Worm (Caenorhabditis elegans) whole organism, L4 larva: Measurements from ENCODE around the gene ugt-50.

Source experiments
- F10B5.3 ChIP-seq: sonication (generic microtip); optimal IDR thresholded peaks from 2 replicates; lab custom pipeline; 2016; ENCODE audit warnings: mild to moderate bottlenecking, missing genetic modification characterization, missing compliant biosample characterization
- F37D6.2 ChIP-seq: sonication (generic microtip); optimal IDR thresholded peaks from 2 replicates; lab custom pipeline; 2016; ENCODE audit warnings: mild to moderate bottlenecking, missing genetic modification characterization, missing compliant biosample characterization
- F44E2.7 ChIP-seq: fragments of 200-800 bp; sonication (Bioruptor generic); IDR thresholded peaks from 2 replicates; pipeline ENCODE4 v2.1.2; 2022; ENCODE audit warnings: missing genetic modification characterization, missing compliant biosample characterization
- F49E8.2 ChIP-seq: sonication (generic microtip); optimal IDR thresholded peaks from 2 replicates; lab custom pipeline; 2016; ENCODE audit warnings: missing compliant biosample characterization, mild to moderate bottlenecking, missing genetic modification characterization, borderline replicate concordance
- R02D3.7 ChIP-seq: fragments of 150-350 bp; sonication (generic microtip); optimal IDR thresholded peaks from 3 replicates; lab custom pipeline; 2014; ENCODE audit warnings: missing biosample characterization, missing genetic modification characterization
- T20F7.1 ChIP-seq: fragments of 200-800 bp; sonication (Bioruptor generic); optimal IDR thresholded peaks from 2 replicates; lab custom pipeline; 2018; ENCODE audit warnings: mild to moderate bottlenecking, missing genetic modification characterization, missing compliant biosample characterization
- Y48G9A.11 ChIP-seq: fragments of 200-800 bp; sonication (Bioruptor generic); IDR thresholded peaks from 2 replicates; pipeline ENCODE4 v1.3.6; 2022; ENCODE audit warnings: missing genetic modification reagents, missing genetic modification characterization, missing compliant biosample characterization
- Y75B8A.6 ChIP-seq: fragments of 200-800 bp; sonication (Bioruptor generic); IDR thresholded peaks from 2 replicates; pipeline ENCODE4 v1.3.6; 2022; ENCODE audit warnings: missing genetic modification reagents, missing genetic modification characterization, missing compliant biosample characterization
- ZK546.5 ChIP-seq, 2 experiments: sonication (generic microtip); optimal IDR thresholded peaks; 2 replicates each; lab custom pipeline; 2017; ENCODE audit warnings: missing biosample characterization in 2 of 2, missing genetic modification characterization in 2 of 2
- aha-1 ChIP-seq: fragments of 150-350 bp; peaks from one replicate; lab custom pipeline; 2014; ENCODE audit warnings: missing biosample characterization, missing genetic modification characterization
- aly-2 ChIP-seq: sonication (generic microtip); optimal IDR thresholded peaks from 2 replicates; lab custom pipeline; 2018; ENCODE audit warnings: missing biosample characterization, missing genetic modification characterization
- ceh-20 ChIP-seq: fragments of 200-800 bp; sonication (Bioruptor generic); IDR thresholded peaks from 2 replicates; pipeline ENCODE4 v1.3.6; 2022; ENCODE audit warnings: missing genetic modification reagents, missing genetic modification characterization, missing compliant biosample characterization
- ceh-44 ChIP-seq: fragments of 200-800 bp; sonication (Bioruptor generic); IDR thresholded peaks from 2 replicates; pipeline ENCODE4 v1.3.6; 2022; ENCODE audit warnings: missing genetic modification reagents, missing genetic modification characterization, missing compliant biosample characterization
- ceh-62 ChIP-seq: sonication (generic microtip); optimal IDR thresholded peaks from 2 replicates; lab custom pipeline; 2017; ENCODE audit warnings: missing biosample characterization, missing genetic modification characterization
- daf-12 ChIP-seq: fragments of 150-350 bp; optimal IDR thresholded peaks from 2 replicates; lab custom pipeline; 2014; ENCODE audit warnings: missing biosample characterization, missing genetic modification reagents, missing genetic modification characterization
- daf-16 ChIP-seq, 3 experiments: sonication (generic microtip); optimal IDR thresholded peaks; 2 replicates each; lab custom pipeline; 2016 to 2017; ENCODE audit warnings: missing genetic modification characterization in 3 of 3, missing genetic modification reagents in 3 of 3, mild to moderate bottlenecking in 2 of 3, missing compliant biosample characterization in 2 of 3, missing biosample characterization in 1 of 3, moderate library complexity in 1 of 3
- dve-1 ChIP-seq: sonication (generic microtip); optimal IDR thresholded peaks from 2 replicates; lab custom pipeline; 2017; ENCODE audit warnings: antibody characterized with exemption, mild to moderate bottlenecking, missing genetic modification characterization, missing compliant biosample characterization; ENCODE audit not compliant: insufficient read depth
- egl-27 ChIP-seq: sonication (generic microtip); optimal IDR thresholded peaks from 3 replicates; lab custom pipeline; 2017; ENCODE audit warnings: missing biosample characterization, missing genetic modification reagents, missing genetic modification characterization
- fkh-10 ChIP-seq: fragments of 150-350 bp; optimal IDR thresholded peaks from 2 replicates; lab custom pipeline; 2014; ENCODE audit warnings: missing biosample characterization, missing genetic modification reagents, missing genetic modification characterization
- hlh-30 ChIP-seq: sonication (generic microtip); optimal IDR thresholded peaks from 2 replicates; lab custom pipeline; 2017; ENCODE audit warnings: antibody characterized with exemption, mild to moderate bottlenecking, missing genetic modification characterization, missing compliant biosample characterization; ENCODE audit not compliant: insufficient read depth
- lim-7 ChIP-seq: fragments of 200-800 bp; sonication (Bioruptor generic); IDR thresholded peaks from 2 replicates; pipeline ENCODE4 v1.3.6; 2022; ENCODE audit warnings: missing genetic modification characterization, missing compliant biosample characterization
- lin-29 ChIP-seq: fragments of 200-800 bp; sonication (Bioruptor generic); IDR thresholded peaks from 2 replicates; pipeline ENCODE4 v1.3.6; 2022; ENCODE audit warnings: missing genetic modification reagents, missing genetic modification characterization, missing compliant biosample characterization
- lin-39 ChIP-seq: fragments of 150-350 bp; optimal IDR thresholded peaks from 2 replicates; lab custom pipeline; 2014; ENCODE audit warnings: missing biosample characterization, missing genetic modification reagents, missing genetic modification characterization
- lir-3 ChIP-seq: sonication (generic microtip); optimal IDR thresholded peaks from 2 replicates; lab custom pipeline; 2016; ENCODE audit warnings: mild to moderate bottlenecking, missing genetic modification characterization, missing compliant biosample characterization
- lsy-2 ChIP-seq, 2 experiments: fragments of 150-350 bp in 1 of 2; sonication (generic microtip) in 1 of 2; optimal IDR thresholded peaks; 2 replicates each; lab custom pipeline; 2014 to 2017; ENCODE audit warnings: missing biosample characterization in 2 of 2, missing genetic modification characterization in 2 of 2
- madf-5 ChIP-seq, 2 experiments: fragments of 200-800 bp; sonication (Bioruptor generic); IDR thresholded peaks; 2 replicates each; pipeline ENCODE4 v1.3.6; 2022; ENCODE audit warnings: missing compliant biosample characterization in 2 of 2, missing genetic modification characterization in 2 of 2
- madf-9 ChIP-seq: fragments of 200-800 bp; sonication (Bioruptor generic); conservative IDR thresholded peaks from 2 replicates; pipeline ENCODE4 v1.3.6; 2022; ENCODE audit warnings: missing genetic modification reagents, missing genetic modification characterization, missing compliant biosample characterization
- mdt-29 ChIP-seq: fragments of 200-800 bp; sonication (Bioruptor generic); IDR thresholded peaks from 2 replicates; pipeline ENCODE4 v1.3.6; 2022; ENCODE audit warnings: missing genetic modification reagents, missing genetic modification characterization, missing compliant biosample characterization
- mep-1 ChIP-seq: fragments of 150-350 bp; sonication (generic microtip); optimal IDR thresholded peaks from 3 replicates; lab custom pipeline; 2014; ENCODE audit warnings: missing biosample characterization, missing genetic modification characterization
- mxl-2 ChIP-seq: fragments of 200-800 bp; sonication (Bioruptor generic); conservative IDR thresholded peaks from 2 replicates; pipeline ENCODE4 v1.3.6; 2022; ENCODE audit warnings: missing genetic modification reagents, missing genetic modification characterization, missing compliant biosample characterization
- nhr-10 ChIP-seq: fragments of 150-350 bp; optimal IDR thresholded peaks from 2 replicates; lab custom pipeline; 2014; ENCODE audit warnings: missing biosample characterization, missing genetic modification characterization
- nhr-102 ChIP-seq: sonication (generic microtip); optimal IDR thresholded peaks from 2 replicates; lab custom pipeline; 2016; ENCODE audit warnings: mild to moderate bottlenecking, missing genetic modification characterization, moderate library complexity, missing compliant biosample characterization
- nhr-41 ChIP-seq: fragments of 200-800 bp; sonication (Bioruptor generic); IDR thresholded peaks from 2 replicates; pipeline ENCODE4 v1.3.6; 2022; ENCODE audit warnings: missing genetic modification reagents, missing genetic modification characterization, missing compliant biosample characterization
- nhr-48 ChIP-seq: sonication (generic microtip); optimal IDR thresholded peaks from 2 replicates; lab custom pipeline; 2016; ENCODE audit warnings: mild to moderate bottlenecking, missing genetic modification characterization, missing compliant biosample characterization
- nhr-6 ChIP-seq: fragments of 150-350 bp; optimal IDR thresholded peaks from 2 replicates; lab custom pipeline; 2014; ENCODE audit warnings: missing biosample characterization, missing genetic modification characterization
- nhr-76 ChIP-seq: fragments of 150-350 bp; optimal IDR thresholded peaks from 2 replicates; lab custom pipeline; 2014; ENCODE audit warnings: missing biosample characterization, missing genetic modification characterization
- nhr-77 ChIP-seq: fragments of 150-350 bp; optimal IDR thresholded peaks from 2 replicates; lab custom pipeline; 2014; ENCODE audit warnings: missing biosample characterization, missing genetic modification characterization
- php-3 ChIP-seq: fragments of 200-800 bp; sonication (Bioruptor generic); IDR thresholded peaks from 2 replicates; pipeline ENCODE4 v1.3.6; 2022; ENCODE audit warnings: missing genetic modification reagents, missing genetic modification characterization, missing compliant biosample characterization
- rbr-2 ChIP-seq: sonication (generic microtip); optimal IDR thresholded peaks from 2 replicates; lab custom pipeline; 2016; ENCODE audit warnings: missing genotype, missing genetic modification characterization, missing compliant biosample characterization
- sdz-12 ChIP-seq: fragments of 200-800 bp; sonication (Bioruptor generic); optimal IDR thresholded peaks from 2 replicates; lab custom pipeline; 2018; ENCODE audit warnings: mild to moderate bottlenecking, missing genetic modification characterization, missing compliant biosample characterization
- set-16 ChIP-seq: fragments of 200-800 bp; sonication (Bioruptor generic); IDR thresholded peaks from 2 replicates; pipeline ENCODE4 v1.3.6; 2022; ENCODE audit warnings: missing genetic modification reagents, missing genetic modification characterization, missing compliant biosample characterization
- snpc-4 ChIP-seq: fragments of 150-350 bp; optimal IDR thresholded peaks from 2 replicates; lab custom pipeline; 2014; ENCODE audit warnings: missing biosample characterization, missing genetic modification characterization
- tag-97 ChIP-seq: fragments of 200-800 bp; sonication (Bioruptor generic); IDR thresholded peaks from 2 replicates; pipeline ENCODE4 v1.3.6; 2022; ENCODE audit warnings: missing genetic modification characterization, missing compliant biosample characterization
- unc-130 ChIP-seq: sonication (generic microtip); optimal IDR thresholded peaks from 2 replicates; lab custom pipeline; 2016; ENCODE audit warnings: missing genetic modification reagents, missing genetic modification characterization, missing compliant biosample characterization
- unc-62 ChIP-seq, 3 experiments: fragments of 150-350 bp in 1 of 3; sonication (generic microtip); optimal IDR thresholded peaks in 2 of 3; peaks in 1 of 3; 1 replicate in 1 of 3; 2 replicates in 2 of 3; lab custom pipeline; 2014 to 2017; ENCODE audit warnings: missing biosample characterization in 3 of 3, missing genetic modification characterization in 3 of 3, missing genetic modification reagents in 3 of 3, missing genotype in 1 of 3
- vab-7 ChIP-seq: fragments of 200-800 bp; sonication (Bioruptor generic); IDR thresholded peaks from 2 replicates; pipeline ENCODE4 v1.3.6; 2022; ENCODE audit warnings: missing genetic modification reagents, missing genetic modification characterization, missing compliant biosample characterization
- zfp-2 ChIP-seq: sonication (generic microtip); optimal IDR thresholded peaks from 2 replicates; lab custom pipeline; 2016; ENCODE audit warnings: mild to moderate bottlenecking, missing genetic modification characterization, missing compliant biosample characterization
- zfp-3 ChIP-seq: fragments of 200-800 bp; sonication (Bioruptor generic); conservative IDR thresholded peaks from 2 replicates; pipeline ENCODE4 v1.3.6; 2022; ENCODE audit warnings: missing genetic modification reagents, missing genetic modification characterization, missing compliant biosample characterization
- ztf-11 ChIP-seq: fragments of 150-350 bp; optimal IDR thresholded peaks from 2 replicates; lab custom pipeline; 2014; ENCODE audit warnings: missing biosample characterization, missing genetic modification characterization
- ztf-7 ChIP-seq: fragments of 150-350 bp; optimal IDR thresholded peaks from 2 replicates; lab custom pipeline; 2014; ENCODE audit warnings: missing biosample characterization, missing genetic modification characterization

ugt-50 gene

ce11 chrX:12664987-12665451, 26.4 kb upstream of the ugt-50 start (continued):
- TF ChIP-seq set-16 (GFP tag; lab: Robert Waterston, UW) (peak; percentile 52; the same call in 1 of the 2 replicates), F49E8.2 (tag; lab: Kevin White, UChicago) (peak; percentile 28), madf-5 (GFP tag; IDR thresholded peaks at IDR 0.05; lab: Robert Waterston, UW) (peak; percentile 83), nhr-6 (tag; lab: Kevin White, UChicago) (peak; percentile 32), sdz-12 (GFP tag; lab: Kevin White, UChicago) (peak; percentile 89), ztf-7 (tag; lab: Kevin White, UChicago) (peak; percentile 54), vab-7 (GFP tag; lab: Robert Waterston, UW) (peak; percentile 95), lir-3 (peak; percentile 63), daf-16 (GFP tag; optimal IDR thresholded peaks at IDR 0.05; lab: Kevin White, UChicago) (peak; percentile 80 to 82), daf-16 (tag; optimal IDR thresholded peaks at IDR 0.05; lab: Kevin White, UChicago) (peak; percentile 16), mxl-2 (GFP tag; lab: Robert Waterston, UW) (peak; percentile 81), tag-97 (0 out of 2 replicates have a peak, but pooled peaks have one; percentile 45), lsy-2 (tag; optimal IDR thresholded peaks at IDR 0.05; lab: Kevin White, UChicago) (peak in 1 of 2 experiments; percentile 60), lin-29 (peak; percentile 73), unc-130 (peak; percentile 56), egl-27 (no peak), T20F7.1 (peak; percentile 27), F10B5.3 (peak; percentile 59), F37D6.2 (peak; percentile 75), nhr-41 (GFP tag; lab: Robert Waterston, UW) (peak; percentile 92), zfp-3 (GFP tag; lab: Robert Waterston, UW) (peak; percentile 58; the same call in 1 of the 2 replicates), mep-1 (peak; percentile 85), unc-62 (GFP tag; optimal IDR thresholded peaks at IDR 0.05 in 1 of 2; lab: Kevin White, UChicago) (peak in 1 of 2 experiments; percentile 90), unc-62 (tag; optimal IDR thresholded peaks at IDR 0.05; lab: Kevin White, UChicago) (no peak), aha-1 (tag; lab: Kevin White, UChicago) (no peak), nhr-76 (no peak), lin-39 (tag; lab: Kevin White, UChicago) (no peak), nhr-48 (tag; lab: Kevin White, UChicago) (peak; percentile 82), ztf-11 (tag; lab: Kevin White, UChicago) (no peak), F44E2.7 (GFP tag; lab: Robert Waterston, UW) (peak; percentile 95), daf-12 (tag; lab: Kevin White, UChicago) (no peak), zfp-2 (tag; lab: Kevin White, UChicago) (no peak), hlh-30 (peak; percentile 86), ceh-20 (GFP tag; lab: Robert Waterston, UW) (peak; percentile 73), dve-1 (peak; percentile 69), mdt-29 (GFP tag; lab: Robert Waterston, UW) (peak; percentile 86), aly-2 (tag; lab: Kevin White, UChicago) (no peak), snpc-4 (tag; lab: Kevin White, UChicago) (no peak), fkh-10 (no peak), nhr-102 (tag; lab: Kevin White, UChicago) (peak; percentile 90), ceh-44 (GFP tag; lab: Robert Waterston, UW) (peak; percentile 94), lim-7 (peak; percentile 96), nhr-77 (no peak), nhr-10 (tag; lab: Kevin White, UChicago) (peak; percentile 1), php-3 (GFP tag; lab: Robert Waterston, UW) (peak; percentile 76), Y75B8A.6 (GFP tag; lab: Robert Waterston, UW) (peak; percentile 92), madf-9 (GFP tag; lab: Robert Waterston, UW) (peak; percentile 76), ZK546.5 (tag; optimal IDR thresholded peaks at IDR 0.05; lab: Kevin White, UChicago) (no peak), ceh-62 (tag; lab: Kevin White, UChicago) (no peak), Y48G9A.11 (peak; percentile 77), rbr-2 (tag; lab: Kevin White, UChicago) (peak; percentile 86), R02D3.7 (no peak)
